Fruit fly (Drosophila melanogaster) whole organism: ENCODE results near the gene BI-1.

ENCODE experiments used
- CG8478 ChIP-seq: fragments of >200 bp; optimal IDR thresholded peaks from 2 replicates; lab custom pipeline; 2018; ENCODE audit warnings: inconsistent platforms
- Dll ChIP-seq: fragments of >200 bp; optimal IDR thresholded peaks from 2 replicates; lab custom pipeline; 2017
- EcR ChIP-seq, 2 experiments: fragments of >200 bp; optimal IDR thresholded peaks; 2 replicates each; lab custom pipeline; 2017; ENCODE audit warnings: missing biosample characterization in 2 of 2, missing genetic modification characterization in 2 of 2, missing genetic modification reagents in 2 of 2
- pan ChIP-seq: fragments of >200 bp; optimal IDR thresholded peaks from 2 replicates; lab custom pipeline; 2017
- psq ChIP-seq: fragments of >200 bp; optimal IDR thresholded peaks from 2 replicates; lab custom pipeline; 2017
- usp ChIP-seq: fragments of >200 bp; optimal IDR thresholded peaks from 2 replicates; lab custom pipeline; 2017; ENCODE audit warnings: missing biosample characterization, missing genetic modification characterization, mixed read lengths

dm6 chr3L:8297488-8297887 is 11.3 kb downstream of the BI-1 start:
- TF ChIP-seq psq (lab: Kevin White, UChicago) (no peak), usp (GFP tag; lab: Kevin White, UChicago) (no peak), pan (lab: Kevin White, UChicago) (peak; percentile 5), Dll (no peak), EcR (GFP tag; optimal IDR thresholded peaks at IDR 0.05; lab: Kevin White, UChicago) (no peak), CG8478 (lab: Kevin White, UChicago) (no peak)
